Worm (Caenorhabditis elegans) whole organism, L1 larva: Measurements from ENCODE around the gene C25D7.15.
"Not testable (repeated sequence)": the region's sequence is repeated elsewhere in the genome, so short reads cannot be mapped to it uniquely, and the experiment has no call there.

Experiments
- Y116A8C.19 ChIP-seq: sonication (generic microtip); optimal IDR thresholded peaks from 2 replicates; lab custom pipeline; 2016; ENCODE audit warnings: missing compliant biosample characterization, missing genetic modification characterization, borderline replicate concordance
- aha-1 ChIP-seq: fragments of 150-350 bp; optimal IDR thresholded peaks from 2 replicates; lab custom pipeline; 2014; ENCODE audit warnings: missing biosample characterization, missing genetic modification characterization
- ceh-8 ChIP-seq: fragments of 200-800 bp; sonication (Bioruptor generic); optimal IDR thresholded peaks from 2 replicates; lab custom pipeline; 2018; ENCODE audit warnings: mild to moderate bottlenecking, missing genetic modification characterization, moderate library complexity, missing compliant biosample characterization
- ceh-90 ChIP-seq: sonication (generic microtip); optimal IDR thresholded peaks from 2 replicates; lab custom pipeline; 2016; ENCODE audit warnings: missing genetic modification characterization, missing compliant biosample characterization
- dpl-1 ChIP-seq, 3 experiments: fragments of 150-350 bp in 2 of 3; sonication (generic microtip) in 1 of 3; optimal IDR thresholded peaks; 2 replicates each; lab custom pipeline; 2014 to 2017; ENCODE audit warnings: missing biosample characterization in 3 of 3, missing genetic modification characterization in 3 of 3, missing genetic modification reagents in 3 of 3
- efl-3 ChIP-seq: fragments of 200-800 bp; sonication (Bioruptor generic); optimal IDR thresholded peaks from 2 replicates; lab custom pipeline; 2018; ENCODE audit warnings: mild to moderate bottlenecking, missing genetic modification characterization, missing compliant biosample characterization
- ets-5 ChIP-seq: fragments of 200-800 bp; sonication (Bioruptor generic); IDR thresholded peaks from 2 replicates; pipeline ENCODE4 v1.3.6; 2022; ENCODE audit warnings: missing genetic modification characterization, missing compliant biosample characterization
- hlh-17 ChIP-seq: fragments of 200-800 bp; sonication (Bioruptor generic); optimal IDR thresholded peaks from 2 replicates; lab custom pipeline; 2018; ENCODE audit warnings: missing genetic modification characterization, mild to moderate bottlenecking, missing compliant biosample characterization, moderate library complexity, borderline replicate concordance
- lin-14 ChIP-seq: fragments of 200-800 bp; sonication (Bioruptor generic); optimal IDR thresholded peaks from 2 replicates; lab custom pipeline; 2018; ENCODE audit warnings: mild to moderate bottlenecking, missing genetic modification characterization, moderate library complexity, missing compliant biosample characterization
- nhr-20 ChIP-seq: sonication (generic microtip); optimal IDR thresholded peaks from 2 replicates; lab custom pipeline; 2016; ENCODE audit warnings: mild to moderate bottlenecking, missing genetic modification characterization, missing compliant biosample characterization
- rnt-1 ChIP-seq: sonication (generic microtip); optimal IDR thresholded peaks from 2 replicates; lab custom pipeline; 2016; ENCODE audit warnings: mild to moderate bottlenecking, missing genetic modification characterization, moderate library complexity, missing compliant biosample characterization
- skn-1 ChIP-seq: fragments of 150-350 bp; optimal IDR thresholded peaks from 2 replicates; lab custom pipeline; 2014; ENCODE audit warnings: missing biosample characterization, missing genetic modification characterization
- sptf-1 ChIP-seq: fragments of 150-350 bp; optimal IDR thresholded peaks from 2 replicates; lab custom pipeline; 2014; ENCODE audit warnings: missing biosample characterization, missing genetic modification characterization
- tlp-1 ChIP-seq: fragments of 150-350 bp; optimal IDR thresholded peaks from 2 replicates; lab custom pipeline; 2014; ENCODE audit warnings: missing biosample characterization, missing genetic modification characterization
- unc-62 ChIP-seq: fragments of 150-350 bp; optimal IDR thresholded peaks from 2 replicates; lab custom pipeline; 2014; ENCODE audit warnings: missing biosample characterization, missing genetic modification reagents, missing genetic modification characterization
- vab-15 ChIP-seq: sonication (generic microtip); optimal IDR thresholded peaks from 2 replicates; lab custom pipeline; 2017; ENCODE audit warnings: missing genotype, mild to moderate bottlenecking, missing genetic modification characterization, missing compliant biosample characterization

Gene C25D7.15

DNA sequence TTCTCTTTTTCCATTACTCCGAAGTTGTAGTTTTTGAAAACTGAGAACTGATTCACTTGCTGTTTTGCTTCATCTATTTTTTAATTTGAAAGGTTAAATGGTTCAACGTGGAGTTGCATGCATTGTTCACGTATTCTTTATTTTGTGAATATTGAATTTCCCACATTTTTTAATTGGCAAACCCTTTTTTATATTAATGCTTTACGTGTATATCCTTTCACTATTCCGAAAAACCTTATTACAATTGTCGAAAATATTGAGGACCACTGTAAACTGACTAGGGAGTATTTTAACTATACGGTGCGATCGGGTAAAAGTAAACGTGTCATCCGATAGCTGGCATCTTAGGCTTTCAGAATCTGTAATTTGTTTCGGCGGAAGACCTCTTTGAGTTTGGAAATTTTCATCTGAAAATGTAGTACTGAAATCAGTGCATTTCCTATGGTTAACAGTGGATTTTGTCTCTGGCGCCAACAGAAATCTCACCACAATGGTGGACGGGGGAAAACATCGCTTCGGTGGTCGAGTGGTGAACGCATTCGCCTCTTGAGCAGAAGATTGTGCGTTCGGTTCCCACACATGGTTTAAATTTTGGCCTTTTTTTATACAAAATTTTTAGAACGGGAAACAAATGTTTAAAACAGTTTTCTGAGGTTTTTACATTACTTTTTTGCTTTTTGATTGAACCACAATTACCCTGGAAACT lies 46.4 kb downstream of the C25D7.15 start, which contains the start of gene C01G10.14:
C01G10.14 (minus strand) TSS at position 51 of the 706 bp plus-strand sequence.
- not testable (repeated sequence) for TF ChIP-seq ceh-90; skn-1 (tag; lab: Kevin White, UChicago); dpl-1 (GFP tag; optimal IDR thresholded peaks at IDR 0.05; lab: Kevin White, UChicago)

DNA sequence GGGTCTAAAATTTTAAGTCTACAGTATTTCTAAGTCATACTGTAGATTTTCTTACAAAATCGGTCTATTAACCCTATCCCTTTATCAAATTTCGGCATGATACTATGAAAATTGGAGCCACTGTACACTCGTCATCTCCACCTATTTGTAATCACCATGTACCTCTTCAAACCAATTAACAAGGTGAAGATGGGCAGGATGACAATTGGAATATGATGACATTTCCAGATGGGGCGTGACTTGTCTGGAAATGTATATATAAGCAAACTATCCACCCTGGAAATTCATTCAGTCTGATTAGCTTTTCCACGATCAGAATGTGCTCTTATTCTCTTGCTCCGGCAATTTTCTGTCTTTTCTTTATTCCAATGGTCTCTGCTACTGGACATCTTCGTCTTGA lies 49.7 kb downstream of the C25D7.15 start, which contains the start of gene Y75B12A.2:
Y75B12A.2 (plus strand) TSS at position 301 of the 400 bp plus-strand sequence.
- TF ChIP-seq ceh-8, result no peak
- no peak for TF ChIP-seq Y116A8C.19 (tag; lab: Kevin White, UChicago)
- TF ChIP-seq nhr-20, result no peak
- no peak for TF ChIP-seq lin-14 (GFP tag; lab: Kevin White, UChicago)
- no peak for TF ChIP-seq efl-3 (GFP tag; lab: Kevin White, UChicago)
- no peak for TF ChIP-seq tlp-1 (tag; lab: Kevin White, UChicago)
- TF ChIP-seq ets-5 (GFP tag; lab: Robert Waterston, UW), result no peak
- no peak for TF ChIP-seq aha-1 (tag; lab: Kevin White, UChicago)
- TF ChIP-seq skn-1 (tag; lab: Kevin White, UChicago), result no peak
- no peak for TF ChIP-seq vab-15
- TF ChIP-seq rnt-1 (tag; lab: Kevin White, UChicago), result no peak
- TF ChIP-seq dpl-1 (GFP tag; optimal IDR thresholded peaks at IDR 0.05; lab: Kevin White, UChicago), result no peak
- TF ChIP-seq hlh-17 (GFP tag; lab: Kevin White, UChicago), result no peak
- TF ChIP-seq unc-62 (GFP tag; lab: Kevin White, UChicago), result no peak
- no peak for TF ChIP-seq sptf-1
